Worm (Caenorhabditis elegans) whole organism, L1 larva: Measurements from ENCODE around the gene K01B6.4.
"Not testable (repeated sequence)": the region's sequence is repeated elsewhere in the genome, so short reads cannot be mapped to it uniquely, and the experiment has no call there.

Experiments used
- ceh-88 ChIP-seq: fragments of 200-800 bp; sonication (Bioruptor generic); IDR thresholded peaks from 2 replicates; pipeline ENCODE4 v1.3.6; 2022; ENCODE audit warnings: missing genetic modification characterization, missing compliant biosample characterization
- lin-35 ChIP-seq, 2 experiments: fragments of 150-350 bp; optimal IDR thresholded peaks; 2 replicates each; lab custom pipeline; 2014; ENCODE audit warnings: missing biosample characterization in 2 of 2, missing genetic modification characterization in 2 of 2, missing genetic modification reagents in 2 of 2
- skn-1 ChIP-seq: fragments of 150-350 bp; optimal IDR thresholded peaks from 2 replicates; lab custom pipeline; 2014; ENCODE audit warnings: missing biosample characterization, missing genetic modification characterization
- unc-130 ChIP-seq: fragments of 150-350 bp; optimal IDR thresholded peaks from 2 replicates; lab custom pipeline; 2017; ENCODE audit warnings: missing biosample characterization, missing genetic modification characterization, inconsistent platforms
- unc-98 ChIP-seq: fragments of 200-800 bp; sonication (Bioruptor generic); IDR thresholded peaks from 2 replicates; pipeline ENCODE4 v1.3.6; 2022; ENCODE audit warnings: missing genetic modification characterization, missing compliant biosample characterization

- TF ChIP-seq unc-98; skn-1 (tag; lab: Kevin White, UChicago); unc-130; ceh-88 (GFP tag; lab: Robert Waterston, UW); lin-35 (GFP tag; optimal IDR thresholded peaks at IDR 0.05; lab: Kevin White, UChicago): not testable (repeated sequence)
Measured at ce11 chrIII:9291633-9292032, 5.6 kb downstream of the K01B6.4 start.
